Worm (Caenorhabditis elegans) whole organism, L4/young adult: ENCODE measurements around the gene sru-21.
"Not testable (repeated sequence)": the region's sequence is repeated elsewhere in the genome, so short reads cannot be mapped to it uniquely, and the experiment has no call there.

Experiments
- W03F9.2 ChIP-seq: fragments of 150-350 bp; optimal IDR thresholded peaks from 2 replicates; lab custom pipeline; 2014; ENCODE audit warnings: missing biosample characterization, missing genetic modification characterization
- dao-5 ChIP-seq: sonication (generic microtip); optimal IDR thresholded peaks from 2 replicates; lab custom pipeline; 2016; ENCODE audit warnings: missing genotype, missing genetic modification characterization, moderate library complexity, missing compliant biosample characterization
- him-1 ChIP-seq: sonication (generic microtip); optimal IDR thresholded peaks from 2 replicates; lab custom pipeline; 2016; ENCODE audit warnings: missing genotype, missing genetic modification reagents, missing genetic modification characterization, missing compliant biosample characterization

The sru-21 gene

DNA sequence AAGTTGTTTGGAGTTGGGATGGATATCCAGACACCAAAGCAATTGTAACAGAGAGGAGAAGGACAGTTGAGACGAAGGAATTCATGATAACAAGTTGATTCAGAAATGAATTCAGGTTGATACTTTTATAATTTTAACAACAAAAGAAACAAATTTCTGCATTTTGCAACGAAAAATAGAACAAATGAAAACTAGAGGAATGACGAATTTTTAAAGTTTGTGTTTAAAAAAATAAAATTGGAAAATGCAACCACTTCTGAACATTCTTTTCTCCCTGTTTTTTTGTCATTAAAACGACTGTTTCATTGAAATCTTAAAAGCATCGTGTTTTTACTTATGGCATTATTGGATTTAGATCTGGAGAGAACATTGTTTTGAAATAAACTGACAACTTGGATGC lies 36.0 kb downstream of the sru-21 start, which contains the start of gene Y45F10C.2:
Gene Y45F10C.2, minus strand, starts transcription at position 101 of the 400 bp plus-strand sequence.
- not testable (repeated sequence) for TF ChIP-seq him-1; dao-5 (tag; lab: Kevin White, UChicago); W03F9.2 (tag; lab: Kevin White, UChicago)

DNA sequence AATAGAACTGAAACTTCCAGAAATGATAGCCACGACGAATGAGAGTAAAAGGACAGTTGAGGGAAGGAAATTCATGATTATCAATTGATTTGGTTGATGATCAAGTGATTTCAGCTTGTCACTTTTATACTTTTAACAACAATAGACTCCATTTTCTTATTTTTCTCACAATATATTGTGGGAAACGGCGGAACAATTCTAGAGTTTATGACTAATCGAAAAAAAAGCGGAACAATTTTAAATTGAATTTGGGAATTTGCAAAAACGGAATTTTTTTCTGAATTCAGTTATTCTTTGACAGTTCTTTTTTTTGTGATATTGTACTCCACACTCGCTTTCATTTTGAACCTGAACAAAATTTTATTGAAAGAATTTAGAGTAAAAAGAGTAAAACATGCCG lies 37.5 kb downstream of the sru-21 start, which contains the start of gene Y45F10C.4:
Gene Y45F10C.4, minus strand, starts transcription at position 101 of the 400 bp plus-strand sequence.
- TF ChIP-seq dao-5 (tag; lab: Kevin White, UChicago) (no peak), W03F9.2 (tag; lab: Kevin White, UChicago) (no peak), him-1 (no peak)

- TF ChIP-seq W03F9.2 (tag; lab: Kevin White, UChicago) (no peak), dao-5 (tag; lab: Kevin White, UChicago) (no peak)
Measured at ce11 chrIV:13665073-13665472, 38.5 kb downstream of the sru-21 start.

DNA sequence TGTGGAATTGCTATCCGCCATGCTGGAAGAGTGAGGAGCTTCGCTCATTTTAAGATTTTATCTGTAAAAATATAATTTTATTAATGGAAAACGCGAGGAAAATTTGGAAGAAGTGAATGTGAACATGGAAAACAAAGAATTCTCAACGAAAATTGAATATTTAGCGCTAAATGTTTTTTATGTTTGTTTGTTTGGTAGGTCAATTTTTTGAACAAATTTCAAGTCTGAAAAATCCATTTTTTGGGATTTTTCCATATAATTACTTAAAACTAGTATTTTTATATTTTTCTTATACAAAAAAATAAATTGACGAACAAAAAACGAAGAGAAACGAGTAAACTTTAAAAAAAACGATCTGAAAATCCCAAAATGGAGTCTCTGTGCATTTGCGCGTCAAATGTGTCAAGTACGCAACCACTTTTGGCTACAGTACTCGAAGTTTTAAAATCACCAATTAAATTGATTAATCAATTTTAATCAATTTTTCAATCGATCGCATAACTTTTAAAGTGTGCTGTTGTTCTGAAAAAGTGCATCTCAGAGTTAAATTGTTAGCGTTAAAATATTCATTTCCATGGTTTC lies 40.4 kb downstream of the sru-21 start, which contains the start of gene fbxa-215:
Gene fbxa-215, minus strand, starts transcription at position 61 of the 582 bp plus-strand sequence.
- TF ChIP-seq him-1 (no peak), W03F9.2 (tag; lab: Kevin White, UChicago) (no peak), dao-5 (tag; lab: Kevin White, UChicago) (no peak)

ce11 chrIV:13673504-13673903 lies 46.9 kb downstream of the sru-21 start, which contains the start of gene oac-48:
TSS of gene oac-48 (plus strand) at chrIV:13673804.
- TF ChIP-seq dao-5 (tag; lab: Kevin White, UChicago): no peak
- TF ChIP-seq him-1: no peak
- TF ChIP-seq W03F9.2 (tag; lab: Kevin White, UChicago): no peak

DNA sequence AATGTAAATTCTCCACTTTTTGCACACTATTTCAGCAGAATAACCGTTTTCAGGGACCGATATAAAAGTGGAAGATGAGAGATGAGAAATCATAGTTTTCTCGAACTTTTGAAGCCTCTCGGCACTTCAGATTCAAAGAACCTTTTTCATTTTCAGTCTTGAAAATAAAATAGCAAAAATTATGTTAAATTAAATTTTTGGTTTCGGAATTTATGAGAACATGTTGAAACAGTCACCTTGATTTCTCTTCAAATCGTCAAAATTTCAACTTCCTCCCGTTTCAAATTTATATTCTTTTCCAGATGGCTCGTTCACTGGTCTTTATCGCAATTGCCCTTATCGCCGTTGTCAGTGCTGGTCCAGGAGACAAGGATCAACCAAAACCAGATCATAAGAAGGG lies 52.1 kb downstream of the sru-21 start, which contains the start of gene srlf-26:
Gene srlf-26, plus strand, starts transcription at position 301 of the 400 bp plus-strand sequence.
- TF ChIP-seq dao-5 (tag; lab: Kevin White, UChicago): no peak
- no peak for TF ChIP-seq him-1
- TF ChIP-seq W03F9.2 (tag; lab: Kevin White, UChicago): no peak

DNA sequence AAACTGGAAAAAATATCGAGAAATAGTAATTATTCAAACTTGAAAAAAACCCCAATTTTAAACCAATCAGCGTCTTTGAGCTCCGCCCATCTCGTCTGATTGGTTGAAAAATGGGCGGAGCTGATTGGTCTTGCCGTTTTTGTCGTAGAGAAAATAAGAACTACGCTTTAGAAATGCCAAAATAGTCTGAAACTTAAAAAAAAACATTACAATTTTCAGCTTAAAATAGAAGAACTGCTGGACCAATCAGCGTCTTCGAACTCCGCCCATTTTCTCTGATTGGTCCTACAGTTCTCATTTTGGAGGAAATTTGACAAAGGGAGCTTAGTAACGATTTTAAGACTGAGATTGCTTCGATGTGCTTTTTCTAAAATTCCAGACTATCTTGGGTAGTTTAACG lies 52.9 kb downstream of the sru-21 start:
- TF ChIP-seq him-1 (no peak), W03F9.2 (tag; lab: Kevin White, UChicago) (no peak), dao-5 (tag; lab: Kevin White, UChicago) (no peak)
